Worm (Caenorhabditis elegans) whole organism, L2 larva: ENCODE measurements around the gene spp-10.

ENCODE experiments used
- ama-1 ChIP-seq: fragments of 150-350 bp; optimal IDR thresholded peaks from 2 replicates; lab custom pipeline; 2018; ENCODE audit warnings: inconsistent platforms
- nhr-21 ChIP-seq: fragments of 150-350 bp; optimal IDR thresholded peaks from 2 replicates; lab custom pipeline; 2014; ENCODE audit warnings: missing biosample characterization, missing genetic modification characterization

ce11 chrIV:8510534-8510933, 33.6 kb downstream of the spp-10 start, which contains the start of gene tag-77:
- TF ChIP-seq nhr-21 (tag; lab: Kevin White, UChicago), result no peak
- TF ChIP-seq ama-1 (lab: Kevin White, UChicago), result no peak
